Worm (Caenorhabditis elegans) whole organism, L4 larva: ENCODE data around the gene cyp-14A1.

ENCODE experiments used
- attf-4 ChIP-seq: sonication (generic microtip); optimal IDR thresholded peaks from 3 replicates; lab custom pipeline; 2017; ENCODE audit warnings: missing biosample characterization, missing genetic modification characterization
- dpl-1 ChIP-seq: fragments of 150-350 bp; optimal IDR thresholded peaks from 2 replicates; lab custom pipeline; 2014; ENCODE audit warnings: missing biosample characterization, missing genetic modification reagents, missing genetic modification characterization
- lin-39 ChIP-seq: fragments of 150-350 bp; optimal IDR thresholded peaks from 2 replicates; lab custom pipeline; 2014; ENCODE audit warnings: missing biosample characterization, missing genetic modification reagents, missing genetic modification characterization
- madf-9 ChIP-seq: fragments of 200-800 bp; sonication (Bioruptor generic); conservative IDR thresholded peaks from 2 replicates; pipeline ENCODE4 v1.3.6; 2022; ENCODE audit warnings: missing genetic modification reagents, missing genetic modification characterization, missing compliant biosample characterization
- nhr-11 ChIP-seq: fragments of 150-350 bp; optimal IDR thresholded peaks from 2 replicates; lab custom pipeline; 2014; ENCODE audit warnings: missing biosample characterization, missing genetic modification characterization
- nhr-111 ChIP-seq: fragments of 200-800 bp; sonication (Bioruptor generic); optimal IDR thresholded peaks from 2 replicates; lab custom pipeline; 2018; ENCODE audit warnings: mild to moderate bottlenecking, missing genetic modification characterization, missing compliant biosample characterization
- nhr-6 ChIP-seq: fragments of 150-350 bp; optimal IDR thresholded peaks from 2 replicates; lab custom pipeline; 2014; ENCODE audit warnings: missing biosample characterization, missing genetic modification characterization
- nhr-76 ChIP-seq: fragments of 150-350 bp; optimal IDR thresholded peaks from 2 replicates; lab custom pipeline; 2014; ENCODE audit warnings: missing biosample characterization, missing genetic modification characterization
- spr-3 ChIP-seq: fragments of 200-800 bp; sonication (Bioruptor generic); optimal IDR thresholded peaks from 2 replicates; lab custom pipeline; 2018; ENCODE audit warnings: mild to moderate bottlenecking, missing genetic modification characterization, missing compliant biosample characterization
- unc-130 ChIP-seq: sonication (generic microtip); optimal IDR thresholded peaks from 2 replicates; lab custom pipeline; 2016; ENCODE audit warnings: missing genetic modification reagents, missing genetic modification characterization, missing compliant biosample characterization
- unc-39 ChIP-seq: sonication (generic microtip); optimal IDR thresholded peaks from 2 replicates; lab custom pipeline; 2017; ENCODE audit warnings: missing biosample characterization, missing genetic modification characterization
- zfp-3 ChIP-seq: fragments of 200-800 bp; sonication (Bioruptor generic); conservative IDR thresholded peaks from 2 replicates; pipeline ENCODE4 v1.3.6; 2022; ENCODE audit warnings: missing genetic modification reagents, missing genetic modification characterization, missing compliant biosample characterization

ce11 chrX:13315093-13315492, 47.9 kb upstream of the cyp-14A1 start:
- TF ChIP-seq nhr-76 (no peak), madf-9 (no peak), zfp-3 (GFP tag; lab: Robert Waterston, UW) (no peak), attf-4 (tag; lab: Kevin White, UChicago) (no peak), spr-3 (GFP tag; lab: Kevin White, UChicago) (no peak), lin-39 (no peak), dpl-1 (no peak), unc-130 (no peak), unc-39 (no peak), nhr-111 (GFP tag; lab: Kevin White, UChicago) (no peak), nhr-6 (tag; lab: Kevin White, UChicago) (no peak), nhr-11 (tag; lab: Kevin White, UChicago) (no peak)
